Fruit fly (Drosophila melanogaster): ENCODE measurements around the gene Vha26.

Vha26 gene

dm6 chr3R:5621714-5622405 lies 30.3 kb downstream of the Vha26 start (continued):
- TF ChIP-seq cwo (GFP tag; optimal IDR thresholded peaks at IDR 0.05) = no peak
- 0 out of 2 replicates have a peak, but pooled peaks have one; percentile 9 for TF ChIP-seq chm (GFP tag; IDR thresholded peaks at IDR 0.05)
- TF ChIP-seq row (GFP tag; IDR thresholded peaks at IDR 0.05) = no peak
- TF ChIP-seq salm (tag; optimal IDR thresholded peaks at IDR 0.05) = no peak
- TF ChIP-seq CG8765 (GFP tag; IDR thresholded peaks at IDR 0.05) = no peak
- TF ChIP-seq so (GFP tag; IDR thresholded peaks at IDR 0.05) = no peak
- no peak for TF ChIP-seq tgo (GFP tag; IDR thresholded peaks at IDR 0.05)
- TF ChIP-seq Pdp1 (GFP tag; optimal IDR thresholded peaks at IDR 0.05) = peak in 1 of 2 experiments; percentile 69
- no peak for TF ChIP-seq trh (GFP tag; optimal IDR thresholded peaks at IDR 0.05)
- TF ChIP-seq HLHmδ (GFP tag; optimal IDR thresholded peaks at IDR 0.05) = no peak
- TF ChIP-seq CG3281 (GFP tag; optimal IDR thresholded peaks at IDR 0.05) = no peak
- no peak for TF ChIP-seq Oaz (GFP tag; IDR thresholded peaks at IDR 0.05)
- TF ChIP-seq her (GFP tag; optimal IDR thresholded peaks at IDR 0.05) = no peak
- TF ChIP-seq chn (GFP tag; optimal IDR thresholded peaks at IDR 0.05) = no peak
- TF ChIP-seq hb (GFP tag; IDR thresholded peaks at IDR 0.05; ENCODE audit: partially characterized antibody) = no peak
- no peak for TF ChIP-seq tx (GFP tag; optimal IDR thresholded peaks at IDR 0.05)
- no peak for TF ChIP-seq CG31388 (GFP tag; optimal IDR thresholded peaks at IDR 0.05)
- TF ChIP-seq crc (GFP tag; optimal IDR thresholded peaks at IDR 0.05) = no peak
- no peak for TF ChIP-seq Scr (GFP tag; IDR thresholded peaks at IDR 0.05; ENCODE audit: partially characterized antibody)
- no peak for TF ChIP-seq Hand (GFP tag; optimal IDR thresholded peaks at IDR 0.05)
- TF ChIP-seq Mes4 (GFP tag; optimal IDR thresholded peaks at IDR 0.05) = no peak
- TF ChIP-seq Dbx (GFP tag; IDR thresholded peaks at IDR 0.05) = no peak
- no peak for TF ChIP-seq CG12659 (GFP tag; optimal IDR thresholded peaks at IDR 0.05)
- TF ChIP-seq CG14860 (GFP tag; IDR thresholded peaks at IDR 0.05; ENCODE audit: partially characterized antibody) = 0 out of 3 replicates have a peak, but pooled peaks have one; percentile 19
- no peak for TF ChIP-seq Hr39 (optimal IDR thresholded peaks at IDR 0.05)
- TF ChIP-seq CG11696 (GFP tag; IDR thresholded peaks at IDR 0.05) = no peak
- 0 out of 3 replicates have a peak, but pooled peaks have one; percentile 17 for TF ChIP-seq mld (GFP tag; IDR thresholded peaks at IDR 0.05; ENCODE audit: partially characterized antibody)
- no peak for TF ChIP-seq ham (GFP tag; IDR thresholded peaks at IDR 0.05)

- TF ChIP-seq CG42726 (GFP tag; IDR thresholded peaks at IDR 0.05; ENCODE audit: partially characterized antibody) (0 out of 2 replicates have a peak, but pooled peaks have one; percentile 0), rib (GFP tag; IDR thresholded peaks at IDR 0.05) (0 out of 2 replicates have a peak, but pooled peaks have one; percentile 41), CG2199 (GFP tag; IDR thresholded peaks at IDR 0.05) (0 out of 3 replicates have a peak, but pooled peaks have one; percentile 32), CG10267 (tag; optimal IDR thresholded peaks at IDR 0.05) (no peak)
Observed at dm6 chr3R:5622406-5622752, 30.8 kb downstream of the Vha26 start.

- peak; percentile 26 for TF ChIP-seq tio (GFP tag; optimal IDR thresholded peaks at IDR 0.05)
- no peak; the same call in 2 of the 3 replicates for TF ChIP-seq croc (GFP tag; conservative IDR thresholded peaks at IDR 0.05)
- peak; percentile 37 for TF ChIP-seq CG9437 (GFP tag; optimal IDR thresholded peaks at IDR 0.05)
- TF ChIP-seq bcd (GFP tag; optimal IDR thresholded peaks at IDR 0.05) = peak; percentile 66
- peak; percentile 86 for TF ChIP-seq CG12071 (GFP tag; optimal IDR thresholded peaks at IDR 0.05)
- TF ChIP-seq CG11247 (GFP tag; IDR thresholded peaks at IDR 0.05) = no peak
- peak; percentile 90 for TF ChIP-seq mirr (GFP tag; optimal IDR thresholded peaks at IDR 0.05)
- peak; percentile 77 for TF ChIP-seq CG13894 (tag; optimal IDR thresholded peaks at IDR 0.05)
- no peak for TF ChIP-seq CG7963 (GFP tag; IDR thresholded peaks at IDR 0.05; ENCODE audit: partially characterized antibody)
- TF ChIP-seq CG31365 (tag; optimal IDR thresholded peaks at IDR 0.05) = peak; percentile 69
- no peak for TF ChIP-seq hth (optimal IDR thresholded peaks at IDR 0.05)
- TF ChIP-seq CG10565 (GFP tag; optimal IDR thresholded peaks at IDR 0.05) = no peak
- peak in 1 of 2 experiments; percentile 82 for TF ChIP-seq insv (GFP tag; optimal IDR thresholded peaks at IDR 0.05)
- TF ChIP-seq abd-A (tag; optimal IDR thresholded peaks at IDR 0.05) = peak; percentile 95
- TF ChIP-seq bab2 (GFP tag; optimal IDR thresholded peaks at IDR 0.05) = peak; percentile 87
- no peak for TF ChIP-seq D (optimal IDR thresholded peaks at IDR 0.05)
- TF ChIP-seq D (GFP tag; optimal IDR thresholded peaks at IDR 0.05) = peak; percentile 85
Observed at dm6 chr3R:5622985-5623630, 31.5 kb downstream of the Vha26 start.

All from whole organism, embryonic.